Worm (Caenorhabditis elegans) whole organism, L4 larva: Measurements from ENCODE around the gene R07E5.6.

Experiments
- F26F4.8 ChIP-seq: fragments of 200-800 bp; sonication (Bioruptor generic); conservative IDR thresholded peaks from 2 replicates; pipeline ENCODE4 v1.3.6; 2022; ENCODE audit warnings: missing genetic modification characterization, missing compliant biosample characterization
- F37D6.2 ChIP-seq: sonication (generic microtip); optimal IDR thresholded peaks from 2 replicates; lab custom pipeline; 2016; ENCODE audit warnings: mild to moderate bottlenecking, missing genetic modification characterization, missing compliant biosample characterization
- F44E2.7 ChIP-seq: fragments of 200-800 bp; sonication (Bioruptor generic); IDR thresholded peaks from 2 replicates; pipeline ENCODE4 v2.1.2; 2022; ENCODE audit warnings: missing genetic modification characterization, missing compliant biosample characterization
- T20F7.1 ChIP-seq: fragments of 200-800 bp; sonication (Bioruptor generic); optimal IDR thresholded peaks from 2 replicates; lab custom pipeline; 2018; ENCODE audit warnings: mild to moderate bottlenecking, missing genetic modification characterization, missing compliant biosample characterization
- T26A8.4 ChIP-seq: fragments of 200-800 bp; sonication (Bioruptor generic); IDR thresholded peaks from 2 replicates; pipeline ENCODE4 v1.3.6; 2022; ENCODE audit warnings: missing genetic modification characterization, missing compliant biosample characterization
- Y48G9A.11 ChIP-seq: fragments of 200-800 bp; sonication (Bioruptor generic); IDR thresholded peaks from 2 replicates; pipeline ENCODE4 v1.3.6; 2022; ENCODE audit warnings: missing genetic modification reagents, missing genetic modification characterization, missing compliant biosample characterization
- Y5F2A.4 ChIP-seq: fragments of 200-800 bp; sonication (Bioruptor generic); optimal IDR thresholded peaks from 2 replicates; lab custom pipeline; 2018; ENCODE audit warnings: mild to moderate bottlenecking, missing genetic modification characterization, missing compliant biosample characterization
- Y75B8A.6 ChIP-seq: fragments of 200-800 bp; sonication (Bioruptor generic); IDR thresholded peaks from 2 replicates; pipeline ENCODE4 v1.3.6; 2022; ENCODE audit warnings: missing genetic modification reagents, missing genetic modification characterization, missing compliant biosample characterization
- ZK337.2 ChIP-seq: fragments of 200-800 bp; sonication (Bioruptor generic); IDR thresholded peaks from 2 replicates; pipeline ENCODE4 v1.3.6; 2022; ENCODE audit warnings: missing genetic modification reagents, missing genetic modification characterization, missing compliant biosample characterization
- ZK546.5 ChIP-seq, 2 experiments: sonication (generic microtip); optimal IDR thresholded peaks; 2 replicates each; lab custom pipeline; 2017; ENCODE audit warnings: missing biosample characterization in 2 of 2, missing genetic modification characterization in 2 of 2
- ama-1 ChIP-seq: fragments of 150-350 bp; optimal IDR thresholded peaks from 2 replicates; lab custom pipeline; 2014; ENCODE audit warnings: inconsistent platforms, mixed read lengths
- ces-1 ChIP-seq: fragments of 150-350 bp; sonication (generic microtip); optimal IDR thresholded peaks from 4 replicates; lab custom pipeline; 2014; ENCODE audit warnings: missing biosample characterization, missing genetic modification reagents, missing genetic modification characterization
- cey-2 ChIP-seq: sonication (generic microtip); optimal IDR thresholded peaks from 3 replicates; lab custom pipeline; 2017; ENCODE audit warnings: missing genetic modification characterization, mild to moderate bottlenecking, missing compliant biosample characterization, antibody characterized with exemption, borderline replicate concordance; ENCODE audit not compliant: insufficient read depth
- duxl-1 ChIP-seq: sonication (generic microtip); optimal IDR thresholded peaks from 2 replicates; lab custom pipeline; 2016; ENCODE audit warnings: mild to moderate bottlenecking, missing genetic modification characterization, moderate library complexity, missing compliant biosample characterization; ENCODE audit not compliant: poor library complexity
- dve-1 ChIP-seq: sonication (generic microtip); optimal IDR thresholded peaks from 2 replicates; lab custom pipeline; 2017; ENCODE audit warnings: antibody characterized with exemption, mild to moderate bottlenecking, missing genetic modification characterization, missing compliant biosample characterization; ENCODE audit not compliant: insufficient read depth
- fkh-10 ChIP-seq: fragments of 150-350 bp; optimal IDR thresholded peaks from 2 replicates; lab custom pipeline; 2014; ENCODE audit warnings: missing biosample characterization, missing genetic modification reagents, missing genetic modification characterization
- jun-1 ChIP-seq: fragments of 150-350 bp; optimal IDR thresholded peaks from 2 replicates; lab custom pipeline; 2014; ENCODE audit warnings: missing biosample characterization, missing genetic modification reagents, missing genetic modification characterization
- lim-7 ChIP-seq: fragments of 200-800 bp; sonication (Bioruptor generic); IDR thresholded peaks from 2 replicates; pipeline ENCODE4 v1.3.6; 2022; ENCODE audit warnings: missing genetic modification characterization, missing compliant biosample characterization
- lin-13 ChIP-seq: fragments of 150-350 bp; optimal IDR thresholded peaks from 2 replicates; lab custom pipeline; 2014; ENCODE audit warnings: missing biosample characterization, missing genetic modification reagents, missing genetic modification characterization
- lir-3 ChIP-seq: sonication (generic microtip); optimal IDR thresholded peaks from 2 replicates; lab custom pipeline; 2016; ENCODE audit warnings: mild to moderate bottlenecking, missing genetic modification characterization, missing compliant biosample characterization
- mdt-29 ChIP-seq: fragments of 200-800 bp; sonication (Bioruptor generic); IDR thresholded peaks from 2 replicates; pipeline ENCODE4 v1.3.6; 2022; ENCODE audit warnings: missing genetic modification reagents, missing genetic modification characterization, missing compliant biosample characterization
- mep-1 ChIP-seq: fragments of 150-350 bp; sonication (generic microtip); optimal IDR thresholded peaks from 3 replicates; lab custom pipeline; 2014; ENCODE audit warnings: missing biosample characterization, missing genetic modification characterization
- mes-2 ChIP-seq: sonication (generic microtip); optimal IDR thresholded peaks from 2 replicates; lab custom pipeline; 2016; ENCODE audit warnings: missing genotype, mild to moderate bottlenecking, missing genetic modification characterization, missing compliant biosample characterization; ENCODE audit not compliant: poor library complexity, severe bottlenecking
- mxl-3 ChIP-seq: fragments of 200-800 bp; sonication (Bioruptor generic); optimal IDR thresholded peaks from 2 replicates; lab custom pipeline; 2018; ENCODE audit warnings: mild to moderate bottlenecking, missing genetic modification characterization, missing compliant biosample characterization
- nhr-10 ChIP-seq: fragments of 150-350 bp; optimal IDR thresholded peaks from 2 replicates; lab custom pipeline; 2014; ENCODE audit warnings: missing biosample characterization, missing genetic modification characterization
- nhr-48 ChIP-seq: sonication (generic microtip); optimal IDR thresholded peaks from 2 replicates; lab custom pipeline; 2016; ENCODE audit warnings: mild to moderate bottlenecking, missing genetic modification characterization, missing compliant biosample characterization
- set-16 ChIP-seq: fragments of 200-800 bp; sonication (Bioruptor generic); IDR thresholded peaks from 2 replicates; pipeline ENCODE4 v1.3.6; 2022; ENCODE audit warnings: missing genetic modification reagents, missing genetic modification characterization, missing compliant biosample characterization
- skn-1 ChIP-seq: fragments of 150-350 bp; optimal IDR thresholded peaks from 2 replicates; lab custom pipeline; 2014; ENCODE audit warnings: missing biosample characterization, missing genetic modification characterization
- snpc-1.2 ChIP-seq: fragments of 200-800 bp; sonication (Bioruptor generic); IDR thresholded peaks from 2 replicates; pipeline ENCODE4 v1.3.6; 2022; ENCODE audit warnings: missing genetic modification reagents, missing genetic modification characterization, missing compliant biosample characterization
- spr-1 ChIP-seq: sonication (generic microtip); optimal IDR thresholded peaks from 2 replicates; lab custom pipeline; 2016; ENCODE audit warnings: mild to moderate bottlenecking, missing genetic modification characterization, missing compliant biosample characterization
- tra-1 ChIP-seq: fragments of 200-800 bp; sonication (Bioruptor generic); IDR thresholded peaks from 2 replicates; pipeline ENCODE4 v1.3.6; 2022; ENCODE audit warnings: missing genetic modification reagents, missing genetic modification characterization, missing compliant biosample characterization
- unc-130 ChIP-seq: sonication (generic microtip); optimal IDR thresholded peaks from 2 replicates; lab custom pipeline; 2016; ENCODE audit warnings: missing genetic modification reagents, missing genetic modification characterization, missing compliant biosample characterization
- unc-62 ChIP-seq, 3 experiments: fragments of 150-350 bp in 1 of 3; sonication (generic microtip); optimal IDR thresholded peaks in 2 of 3; peaks in 1 of 3; 1 replicate in 1 of 3; 2 replicates in 2 of 3; lab custom pipeline; 2014 to 2017; ENCODE audit warnings: missing biosample characterization in 3 of 3, missing genetic modification characterization in 3 of 3, missing genetic modification reagents in 3 of 3, missing genotype in 1 of 3
- zag-1 ChIP-seq: fragments of 150-350 bp; optimal IDR thresholded peaks from 2 replicates; lab custom pipeline; 2014; ENCODE audit warnings: missing biosample characterization, missing genetic modification characterization
- zfp-2 ChIP-seq: sonication (generic microtip); optimal IDR thresholded peaks from 2 replicates; lab custom pipeline; 2016; ENCODE audit warnings: mild to moderate bottlenecking, missing genetic modification characterization, missing compliant biosample characterization
- zfp-3 ChIP-seq: fragments of 200-800 bp; sonication (Bioruptor generic); conservative IDR thresholded peaks from 2 replicates; pipeline ENCODE4 v1.3.6; 2022; ENCODE audit warnings: missing genetic modification reagents, missing genetic modification characterization, missing compliant biosample characterization

R07E5.6 gene

ce11 chrIII:4378600-4379293, 19.8 kb upstream of the R07E5.6 start (continued):
- TF ChIP-seq lim-7 (GFP tag; lab: Robert Waterston, UW), result peak; percentile 65
- peak; percentile 70; the same call in 1 of the 2 replicates for TF ChIP-seq ZK337.2 (GFP tag; lab: Robert Waterston, UW)
- TF ChIP-seq T26A8.4, result peak; percentile 89
- TF ChIP-seq Y48G9A.11 (GFP tag; lab: Robert Waterston, UW), result 0 out of 2 replicates have a peak, but pooled peaks have one; percentile 7
- peak; percentile 38 for TF ChIP-seq lin-13 (GFP tag; lab: Kevin White, UChicago)
- peak; percentile 4 for TF ChIP-seq fkh-10
- peak; percentile 30; the same call in 1 of the 2 replicates for TF ChIP-seq snpc-1.2
- peak; percentile 77 for TF ChIP-seq nhr-48

ce11 chrIII:4379717-4380116, 18.8 kb upstream of the R07E5.6 start, which contains the start of gene B0284.3:
B0284.3 (minus strand) TSS chrIII:4379817.
- TF ChIP-seq F26F4.8 (GFP tag; lab: Robert Waterston, UW) (no peak), fkh-10 (no peak), mdt-29 (no peak), Y75B8A.6 (GFP tag; lab: Robert Waterston, UW) (no peak), duxl-1 (tag; lab: Kevin White, UChicago) (no peak), T20F7.1 (GFP tag; lab: Kevin White, UChicago) (no peak), spr-1 (tag; lab: Kevin White, UChicago) (no peak), snpc-1.2 (no peak), F37D6.2 (tag; lab: Kevin White, UChicago) (no peak), jun-1 (tag; lab: Kevin White, UChicago) (no peak), unc-130 (no peak), set-16 (GFP tag; lab: Robert Waterston, UW) (no peak), tra-1 (no peak), ama-1 (lab: Kevin White, UChicago) (no peak), zfp-3 (no peak), zag-1 (no peak), dve-1 (tag; lab: Kevin White, UChicago) (no peak)
- TF ChIP-seq, all 104 proteins: peak for 0

ce11 chrIII:4380835-4381234, 17.7 kb upstream of the R07E5.6 start:
- no peak for TF ChIP-seq F26F4.8 (GFP tag; lab: Robert Waterston, UW)
- TF ChIP-seq mes-2 (tag; lab: Kevin White, UChicago), result peak; percentile 65

ce11 chrIII:4381343-4381742, 17.2 kb upstream of the R07E5.6 start, which contains the start of gene pals-27:
pals-27 (plus strand) TSS chrIII:4381643.
- TF ChIP-seq ces-1 (no peak), cey-2 (tag; lab: Kevin White, UChicago) (no peak), ZK546.5 (tag; optimal IDR thresholded peaks at IDR 0.05; lab: Kevin White, UChicago) (no peak), Y48G9A.11 (GFP tag; lab: Robert Waterston, UW) (no peak), ZK337.2 (GFP tag; lab: Robert Waterston, UW) (no peak), skn-1 (no peak), F44E2.7 (no peak), jun-1 (tag; lab: Kevin White, UChicago) (no peak), zfp-2 (tag; lab: Kevin White, UChicago) (no peak), unc-62 (GFP tag; optimal IDR thresholded peaks at IDR 0.05 in 1 of 2; lab: Kevin White, UChicago) (no peak), unc-62 (tag; optimal IDR thresholded peaks at IDR 0.05; lab: Kevin White, UChicago) (no peak), mep-1 (tag; lab: Kevin White, UChicago) (no peak), lir-3 (no peak), mxl-3 (GFP tag; lab: Kevin White, UChicago) (no peak), nhr-10 (tag; lab: Kevin White, UChicago) (no peak), Y5F2A.4 (GFP tag; lab: Kevin White, UChicago) (no peak)
